Worm (Caenorhabditis elegans): ENCODE data around the gene citk-1.

DNA sequence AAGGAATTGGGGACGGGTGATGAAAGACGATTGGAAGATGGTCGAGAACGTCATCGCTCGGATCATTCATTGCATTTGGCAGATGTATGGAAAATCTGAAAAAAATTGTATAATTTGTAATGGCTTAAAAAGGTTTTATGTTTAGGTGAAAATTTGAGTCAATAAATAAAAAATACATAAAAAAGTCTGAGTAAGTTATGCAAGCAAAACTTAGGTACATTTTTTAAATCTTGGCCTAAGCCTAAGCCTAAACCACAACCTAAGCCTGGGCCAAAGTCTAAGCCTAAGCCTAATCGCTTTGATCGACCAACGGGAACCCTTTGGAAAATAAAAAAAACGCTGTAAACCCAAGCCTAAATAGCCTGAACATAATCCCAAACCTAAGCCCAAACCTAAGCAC lies 23.2 kb downstream of the citk-1 start, which contains the start of gene hot-3:
- TF ChIP-seq pha-4 (tag; optimal IDR thresholded peaks at IDR 0.05) (no peak), lin-39 (tag; optimal IDR thresholded peaks at IDR 0.05) (no peak), nhr-25 (tag; optimal IDR thresholded peaks at IDR 0.05) (no peak), nfya-1 (tag; optimal IDR thresholded peaks at IDR 0.05; ENCODE audit: insufficient read depth) (no peak), elt-3 (tag; optimal IDR thresholded peaks at IDR 0.05) (no peak), tbx-2 (tag; optimal IDR thresholded peaks at IDR 0.05) (no peak), ceh-9 (tag; optimal IDR thresholded peaks at IDR 0.05) (no peak), mdl-1 (tag; optimal IDR thresholded peaks at IDR 0.05) (no peak), fkh-10 (GFP tag; optimal IDR thresholded peaks at IDR 0.05) (no peak), ztf-11 (tag; optimal IDR thresholded peaks at IDR 0.05) (no peak), snpc-4 (tag; optimal IDR thresholded peaks at IDR 0.05) (no peak)
